Fruit fly (Drosophila melanogaster): ENCODE data around the gene tin.

Gene tin

dm6 chr3R:21330542-21330941 lies 48.2 kb upstream of the tin start (continued):
- TF ChIP-seq CG7987 (GFP tag; optimal IDR thresholded peaks at IDR 0.05) (no peak), CG34422 (GFP tag; IDR thresholded peaks at IDR 0.05) (peak; percentile 50; the same call in 1 of the 3 replicates), Adf1 (GFP tag; IDR thresholded peaks at IDR 0.05) (no peak), Lhr (GFP tag; optimal IDR thresholded peaks at IDR 0.05) (no peak), CG7786 (GFP tag; optimal IDR thresholded peaks at IDR 0.05) (peak; percentile 51), grau (tag; optimal IDR thresholded peaks at IDR 0.05) (peak; percentile 72), CG1603 (tag; optimal IDR thresholded peaks at IDR 0.05) (peak; percentile 76), CG15011 (GFP tag; optimal IDR thresholded peaks at IDR 0.05) (no peak), CG17328 (GFP tag; IDR thresholded peaks at IDR 0.05) (peak; percentile 73), CG15073 (GFP tag; optimal IDR thresholded peaks at IDR 0.05) (no peak), lmd (GFP tag; IDR thresholded peaks at IDR 0.05) (no peak), CG15696 (tag; optimal IDR thresholded peaks at IDR 0.05) (peak; percentile 47), CG15479 (GFP tag; optimal IDR thresholded peaks at IDR 0.05) (no peak), CG15269 (tag; optimal IDR thresholded peaks at IDR 0.05) (peak; percentile 73), Oli (tag; optimal IDR thresholded peaks at IDR 0.05) (peak; percentile 62), Max (GFP tag; optimal IDR thresholded peaks at IDR 0.05) (no peak), CG14014 (GFP tag; IDR thresholded peaks at IDR 0.05) (peak; percentile 70), CG11085 (GFP tag; IDR thresholded peaks at IDR 0.05) (no peak), twi (tag; optimal IDR thresholded peaks at IDR 0.05) (no peak), Pdp1 (GFP tag; optimal IDR thresholded peaks at IDR 0.05) (peak; percentile 31 to 41), grn (GFP tag; optimal IDR thresholded peaks at IDR 0.05) (no peak), HmgD (GFP tag; optimal IDR thresholded peaks at IDR 0.05) (no peak), gfzf (GFP tag; optimal IDR thresholded peaks at IDR 0.05) (no peak), Fer1 (GFP tag; optimal IDR thresholded peaks at IDR 0.05) (peak; percentile 73), en (GFP tag; optimal IDR thresholded peaks at IDR 0.05) (no peak), tin (GFP tag; optimal IDR thresholded peaks at IDR 0.05) (peak; percentile 61), dm (GFP tag; optimal IDR thresholded peaks at IDR 0.05) (no peak), CG2120 (GFP tag; optimal IDR thresholded peaks at IDR 0.05) (peak; percentile 57), Sox102F (GFP tag; optimal IDR thresholded peaks at IDR 0.05) (peak; percentile 64), HmgZ (tag; optimal IDR thresholded peaks at IDR 0.05) (peak; percentile 3), ara (GFP tag; IDR thresholded peaks at IDR 0.05) (peak; percentile 72), gro (GFP tag; optimal IDR thresholded peaks at IDR 0.05) (peak; percentile 16), Med (GFP tag) (peak; percentile 91), CG2116 (GFP tag; optimal IDR thresholded peaks at IDR 0.05) (no peak), exex (tag; optimal IDR thresholded peaks at IDR 0.05) (no peak), usp (GFP tag; optimal IDR thresholded peaks at IDR 0.05) (no peak), Chrac-16 (GFP tag; optimal IDR thresholded peaks at IDR 0.05) (peak; percentile 48), Atf-2 (GFP tag; optimal IDR thresholded peaks at IDR 0.05) (peak; percentile 34), CG1024 (GFP tag; IDR thresholded peaks at IDR 0.05) (0 out of 2 replicates have a peak, but pooled peaks have one; percentile 10), Dll (GFP tag; IDR thresholded peaks at IDR 0.05; ENCODE audit: partially characterized antibody) (no peak), CG7839 (tag; optimal IDR thresholded peaks at IDR 0.05) (peak; percentile 73), TFAM (GFP tag; optimal IDR thresholded peaks at IDR 0.05) (no peak), CG3995 (GFP tag; optimal IDR thresholded peaks at IDR 0.05) (no peak), her (GFP tag; optimal IDR thresholded peaks at IDR 0.05) (peak; percentile 2), CG4707 (GFP tag; optimal IDR thresholded peaks at IDR 0.05) (peak; percentile 34), CG31441 (GFP tag; IDR thresholded peaks at IDR 0.05) (peak; percentile 41; the same call in 1 of the 2 replicates), CG31388 (GFP tag; optimal IDR thresholded peaks at IDR 0.05) (no peak), Meics (GFP tag; optimal IDR thresholded peaks at IDR 0.05) (peak; percentile 8), Oaz (GFP tag; IDR thresholded peaks at IDR 0.05) (no peak), repo (GFP tag; optimal IDR thresholded peaks at IDR 0.05) (no peak), mld (GFP tag; IDR thresholded peaks at IDR 0.05; ENCODE audit: partially characterized antibody) (no peak), CG11696 (GFP tag; IDR thresholded peaks at IDR 0.05) (peak; percentile 86)

Data from whole organism, embryonic.